Worm (Caenorhabditis elegans) whole organism, L4 larva: ENCODE measurements around the gene srx-134.

ENCODE experiments used
- F26F4.8 ChIP-seq: fragments of 200-800 bp; sonication (Bioruptor generic); conservative IDR thresholded peaks from 2 replicates; pipeline ENCODE4 v1.3.6; 2022; ENCODE audit warnings: missing genetic modification characterization, missing compliant biosample characterization
- F44E2.7 ChIP-seq: fragments of 200-800 bp; sonication (Bioruptor generic); IDR thresholded peaks from 2 replicates; pipeline ENCODE4 v2.1.2; 2022; ENCODE audit warnings: missing genetic modification characterization, missing compliant biosample characterization
- F49E8.2 ChIP-seq: sonication (generic microtip); optimal IDR thresholded peaks from 2 replicates; lab custom pipeline; 2016; ENCODE audit warnings: missing compliant biosample characterization, mild to moderate bottlenecking, missing genetic modification characterization, borderline replicate concordance
- R02D3.7 ChIP-seq: fragments of 150-350 bp; sonication (generic microtip); optimal IDR thresholded peaks from 3 replicates; lab custom pipeline; 2014; ENCODE audit warnings: missing biosample characterization, missing genetic modification characterization
- T20F7.1 ChIP-seq: fragments of 200-800 bp; sonication (Bioruptor generic); optimal IDR thresholded peaks from 2 replicates; lab custom pipeline; 2018; ENCODE audit warnings: mild to moderate bottlenecking, missing genetic modification characterization, missing compliant biosample characterization
- Y105C5A.15 ChIP-seq: fragments of 200-800 bp; sonication (Bioruptor generic); IDR thresholded peaks from 2 replicates; pipeline ENCODE4 v1.3.6; 2022; ENCODE audit warnings: missing genetic modification characterization, missing compliant biosample characterization
- Y5F2A.4 ChIP-seq: fragments of 200-800 bp; sonication (Bioruptor generic); optimal IDR thresholded peaks from 2 replicates; lab custom pipeline; 2018; ENCODE audit warnings: mild to moderate bottlenecking, missing genetic modification characterization, missing compliant biosample characterization
- Y75B8A.6 ChIP-seq: fragments of 200-800 bp; sonication (Bioruptor generic); IDR thresholded peaks from 2 replicates; pipeline ENCODE4 v1.3.6; 2022; ENCODE audit warnings: missing genetic modification reagents, missing genetic modification characterization, missing compliant biosample characterization
- ZK546.5 ChIP-seq, 2 experiments: sonication (generic microtip); optimal IDR thresholded peaks; 2 replicates each; lab custom pipeline; 2017; ENCODE audit warnings: missing biosample characterization in 2 of 2, missing genetic modification characterization in 2 of 2
- aha-1 ChIP-seq: fragments of 150-350 bp; peaks from one replicate; lab custom pipeline; 2014; ENCODE audit warnings: missing biosample characterization, missing genetic modification characterization
- ama-1 ChIP-seq: fragments of 150-350 bp; optimal IDR thresholded peaks from 2 replicates; lab custom pipeline; 2014; ENCODE audit warnings: inconsistent platforms, mixed read lengths
- attf-4 ChIP-seq: sonication (generic microtip); optimal IDR thresholded peaks from 3 replicates; lab custom pipeline; 2017; ENCODE audit warnings: missing biosample characterization, missing genetic modification characterization
- ceh-44 ChIP-seq: fragments of 200-800 bp; sonication (Bioruptor generic); IDR thresholded peaks from 2 replicates; pipeline ENCODE4 v1.3.6; 2022; ENCODE audit warnings: missing genetic modification reagents, missing genetic modification characterization, missing compliant biosample characterization
- cey-2 ChIP-seq: sonication (generic microtip); optimal IDR thresholded peaks from 3 replicates; lab custom pipeline; 2017; ENCODE audit warnings: missing genetic modification characterization, mild to moderate bottlenecking, missing compliant biosample characterization, antibody characterized with exemption, borderline replicate concordance; ENCODE audit not compliant: insufficient read depth
- daf-16 ChIP-seq, 3 experiments: sonication (generic microtip); optimal IDR thresholded peaks; 2 replicates each; lab custom pipeline; 2016 to 2017; ENCODE audit warnings: missing genetic modification characterization in 3 of 3, missing genetic modification reagents in 3 of 3, mild to moderate bottlenecking in 2 of 3, missing compliant biosample characterization in 2 of 3, missing biosample characterization in 1 of 3, moderate library complexity in 1 of 3
- dmd-6 ChIP-seq: fragments of 200-800 bp; sonication (Bioruptor generic); IDR thresholded peaks from 2 replicates; pipeline ENCODE4 v1.3.6; 2022; ENCODE audit warnings: missing genetic modification reagents, missing genetic modification characterization, missing compliant biosample characterization
- dmd-9 ChIP-seq: fragments of 200-800 bp; sonication (Bioruptor generic); IDR thresholded peaks from 2 replicates; pipeline ENCODE4 v1.3.6; 2022; ENCODE audit warnings: missing genetic modification reagents, missing genetic modification characterization, missing compliant biosample characterization
- dpl-1 ChIP-seq: fragments of 150-350 bp; optimal IDR thresholded peaks from 2 replicates; lab custom pipeline; 2014; ENCODE audit warnings: missing biosample characterization, missing genetic modification reagents, missing genetic modification characterization
- dve-1 ChIP-seq: sonication (generic microtip); optimal IDR thresholded peaks from 2 replicates; lab custom pipeline; 2017; ENCODE audit warnings: antibody characterized with exemption, mild to moderate bottlenecking, missing genetic modification characterization, missing compliant biosample characterization; ENCODE audit not compliant: insufficient read depth
- hlh-11 ChIP-seq: fragments of 200-800 bp; sonication (Bioruptor generic); optimal IDR thresholded peaks from 2 replicates; lab custom pipeline; 2018; ENCODE audit warnings: mild to moderate bottlenecking, missing genetic modification characterization, missing compliant biosample characterization
- hlh-30 ChIP-seq: sonication (generic microtip); optimal IDR thresholded peaks from 2 replicates; lab custom pipeline; 2017; ENCODE audit warnings: antibody characterized with exemption, mild to moderate bottlenecking, missing genetic modification characterization, missing compliant biosample characterization; ENCODE audit not compliant: insufficient read depth
- lin-1 ChIP-seq: fragments of 200-800 bp; sonication (Bioruptor generic); IDR thresholded peaks from 2 replicates; pipeline ENCODE4 v1.3.6; 2022; ENCODE audit warnings: missing genetic modification reagents, missing genetic modification characterization, missing compliant biosample characterization
- lir-3 ChIP-seq: sonication (generic microtip); optimal IDR thresholded peaks from 2 replicates; lab custom pipeline; 2016; ENCODE audit warnings: mild to moderate bottlenecking, missing genetic modification characterization, missing compliant biosample characterization
- madf-5 ChIP-seq, 2 experiments: fragments of 200-800 bp; sonication (Bioruptor generic); IDR thresholded peaks; 2 replicates each; pipeline ENCODE4 v1.3.6; 2022; ENCODE audit warnings: missing compliant biosample characterization in 2 of 2, missing genetic modification characterization in 2 of 2
- mdl-1 ChIP-seq, 2 experiments: fragments of 150-350 bp in 1 of 2; sonication (generic microtip) in 1 of 2; optimal IDR thresholded peaks; 2 replicates each; lab custom pipeline; 2014 to 2017; ENCODE audit warnings: missing biosample characterization in 2 of 2, missing genetic modification characterization in 2 of 2
- mdt-29 ChIP-seq: fragments of 200-800 bp; sonication (Bioruptor generic); IDR thresholded peaks from 2 replicates; pipeline ENCODE4 v1.3.6; 2022; ENCODE audit warnings: missing genetic modification reagents, missing genetic modification characterization, missing compliant biosample characterization
- mes-2 ChIP-seq: sonication (generic microtip); optimal IDR thresholded peaks from 2 replicates; lab custom pipeline; 2016; ENCODE audit warnings: missing genotype, mild to moderate bottlenecking, missing genetic modification characterization, missing compliant biosample characterization; ENCODE audit not compliant: poor library complexity, severe bottlenecking
- mxl-3 ChIP-seq: fragments of 200-800 bp; sonication (Bioruptor generic); optimal IDR thresholded peaks from 2 replicates; lab custom pipeline; 2018; ENCODE audit warnings: mild to moderate bottlenecking, missing genetic modification characterization, missing compliant biosample characterization
- nhr-111 ChIP-seq: fragments of 200-800 bp; sonication (Bioruptor generic); optimal IDR thresholded peaks from 2 replicates; lab custom pipeline; 2018; ENCODE audit warnings: mild to moderate bottlenecking, missing genetic modification characterization, missing compliant biosample characterization
- nhr-237 ChIP-seq: sonication (generic microtip); optimal IDR thresholded peaks from 2 replicates; lab custom pipeline; 2017; ENCODE audit warnings: missing biosample characterization, missing genetic modification characterization
- nhr-28 ChIP-seq: fragments of 150-350 bp; optimal IDR thresholded peaks from 2 replicates; lab custom pipeline; 2014; ENCODE audit warnings: missing biosample characterization, missing genetic modification characterization
- nhr-42 ChIP-seq: fragments of 200-800 bp; sonication (Bioruptor generic); IDR thresholded peaks from 2 replicates; pipeline ENCODE4 v1.3.6; 2022; ENCODE audit warnings: missing genetic modification characterization, missing compliant biosample characterization
- nhr-6 ChIP-seq: fragments of 150-350 bp; optimal IDR thresholded peaks from 2 replicates; lab custom pipeline; 2014; ENCODE audit warnings: missing biosample characterization, missing genetic modification characterization
- nhr-76 ChIP-seq: fragments of 150-350 bp; optimal IDR thresholded peaks from 2 replicates; lab custom pipeline; 2014; ENCODE audit warnings: missing biosample characterization, missing genetic modification characterization
- nhr-77 ChIP-seq: fragments of 150-350 bp; optimal IDR thresholded peaks from 2 replicates; lab custom pipeline; 2014; ENCODE audit warnings: missing biosample characterization, missing genetic modification characterization
- php-3 ChIP-seq: fragments of 200-800 bp; sonication (Bioruptor generic); IDR thresholded peaks from 2 replicates; pipeline ENCODE4 v1.3.6; 2022; ENCODE audit warnings: missing genetic modification reagents, missing genetic modification characterization, missing compliant biosample characterization
- pqm-1 ChIP-seq: sonication (generic microtip); optimal IDR thresholded peaks from 2 replicates; lab custom pipeline; 2017; ENCODE audit warnings: missing biosample characterization, missing genetic modification characterization
- set-16 ChIP-seq: fragments of 200-800 bp; sonication (Bioruptor generic); IDR thresholded peaks from 2 replicates; pipeline ENCODE4 v1.3.6; 2022; ENCODE audit warnings: missing genetic modification reagents, missing genetic modification characterization, missing compliant biosample characterization
- spr-3 ChIP-seq: fragments of 200-800 bp; sonication (Bioruptor generic); optimal IDR thresholded peaks from 2 replicates; lab custom pipeline; 2018; ENCODE audit warnings: mild to moderate bottlenecking, missing genetic modification characterization, missing compliant biosample characterization
- tag-97 ChIP-seq: fragments of 200-800 bp; sonication (Bioruptor generic); IDR thresholded peaks from 2 replicates; pipeline ENCODE4 v1.3.6; 2022; ENCODE audit warnings: missing genetic modification characterization, missing compliant biosample characterization
- tra-1 ChIP-seq: fragments of 200-800 bp; sonication (Bioruptor generic); IDR thresholded peaks from 2 replicates; pipeline ENCODE4 v1.3.6; 2022; ENCODE audit warnings: missing genetic modification reagents, missing genetic modification characterization, missing compliant biosample characterization
- unc-62 ChIP-seq, 3 experiments: fragments of 150-350 bp in 1 of 3; sonication (generic microtip); optimal IDR thresholded peaks in 2 of 3; peaks in 1 of 3; 1 replicate in 1 of 3; 2 replicates in 2 of 3; lab custom pipeline; 2014 to 2017; ENCODE audit warnings: missing biosample characterization in 3 of 3, missing genetic modification characterization in 3 of 3, missing genetic modification reagents in 3 of 3, missing genotype in 1 of 3
- zag-1 ChIP-seq: fragments of 150-350 bp; optimal IDR thresholded peaks from 2 replicates; lab custom pipeline; 2014; ENCODE audit warnings: missing biosample characterization, missing genetic modification characterization
- zfp-3 ChIP-seq: fragments of 200-800 bp; sonication (Bioruptor generic); conservative IDR thresholded peaks from 2 replicates; pipeline ENCODE4 v1.3.6; 2022; ENCODE audit warnings: missing genetic modification reagents, missing genetic modification characterization, missing compliant biosample characterization
- zip-11 ChIP-seq: fragments of 200-800 bp; sonication (Bioruptor generic); IDR thresholded peaks from 2 replicates; pipeline ENCODE4 v1.3.6; 2022; ENCODE audit warnings: missing genetic modification characterization, missing compliant biosample characterization

Gene srx-134

DNA sequence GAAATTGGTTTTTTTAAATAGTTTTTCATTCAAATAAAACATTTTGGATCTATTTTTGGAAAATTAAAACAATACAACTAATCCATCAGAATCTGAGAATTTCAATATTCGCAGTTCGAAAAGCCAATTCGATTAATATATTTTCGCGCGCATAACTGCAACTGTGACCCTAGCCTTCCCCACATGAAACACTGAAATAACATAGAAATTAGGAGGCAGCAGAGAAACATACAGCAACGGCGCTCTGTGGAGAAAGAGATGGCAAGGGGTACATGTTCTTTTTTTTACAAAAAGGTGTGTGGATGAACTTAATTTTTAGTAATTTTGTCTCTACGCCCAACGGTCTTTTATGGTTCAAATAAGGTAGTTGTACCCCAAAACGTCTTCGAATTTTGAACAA, 23.9 kb upstream of the srx-134 start:
- TF ChIP-seq ama-1 (lab: Kevin White, UChicago), result no peak
- TF ChIP-seq daf-16 (GFP tag; optimal IDR thresholded peaks at IDR 0.05; lab: Kevin White, UChicago), result no peak
- TF ChIP-seq daf-16 (tag; optimal IDR thresholded peaks at IDR 0.05; lab: Kevin White, UChicago), result peak; percentile 22
- no peak for TF ChIP-seq mxl-3 (GFP tag; lab: Kevin White, UChicago)
- peak; percentile 30 for TF ChIP-seq hlh-30 (tag; lab: Kevin White, UChicago)
- TF ChIP-seq F26F4.8 (GFP tag; lab: Robert Waterston, UW), result no peak
- TF ChIP-seq nhr-28 (tag; lab: Kevin White, UChicago), result peak; percentile 2
- peak; percentile 1 for TF ChIP-seq dve-1 (tag; lab: Kevin White, UChicago)
- TF ChIP-seq dpl-1, result peak; percentile 19
- peak; percentile 20 for TF ChIP-seq nhr-6 (tag; lab: Kevin White, UChicago)

DNA sequence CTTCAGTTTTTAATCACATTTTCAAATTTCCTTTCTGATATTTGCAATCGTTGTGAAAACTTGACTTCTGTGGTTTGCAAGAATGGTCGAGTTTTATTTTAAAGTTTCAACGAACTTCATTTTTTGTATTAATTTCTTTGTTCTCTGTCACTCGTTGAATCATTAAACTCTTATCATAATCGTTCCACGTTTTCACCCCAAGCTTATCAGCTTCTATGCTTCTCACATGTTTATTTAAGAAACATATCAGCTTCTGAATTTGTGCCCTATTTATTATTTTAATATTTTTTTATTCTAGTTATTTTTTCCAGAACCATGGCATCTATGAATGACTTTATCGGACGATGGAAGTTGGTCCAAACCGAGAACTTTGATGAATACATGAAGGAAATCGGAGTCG, 23.0 kb upstream of the srx-134 start, which contains the start of gene lbp-7:
lbp-7 (plus strand) TSS at position 312 of the 400 bp plus-strand sequence.
- TF ChIP-seq nhr-28 (tag; lab: Kevin White, UChicago) (peak; percentile 63), Y5F2A.4 (no peak), T20F7.1 (no peak), nhr-42 (GFP tag; lab: Robert Waterston, UW) (no peak), tra-1 (GFP tag; lab: Robert Waterston, UW) (0 out of 2 replicates have a peak, but pooled peaks have one; percentile 25), aha-1 (tag; lab: Kevin White, UChicago) (peak; percentile 31), nhr-6 (tag; lab: Kevin White, UChicago) (peak; percentile 31), daf-16 (GFP tag; optimal IDR thresholded peaks at IDR 0.05; lab: Kevin White, UChicago) (no peak), daf-16 (tag; optimal IDR thresholded peaks at IDR 0.05; lab: Kevin White, UChicago) (peak; percentile 79), unc-62 (GFP tag; optimal IDR thresholded peaks at IDR 0.05 in 1 of 2; lab: Kevin White, UChicago) (peak in 1 of 2 experiments; percentile 39), unc-62 (tag; optimal IDR thresholded peaks at IDR 0.05; lab: Kevin White, UChicago) (no peak), hlh-11 (peak; percentile 55), nhr-111 (no peak), php-3 (GFP tag; lab: Robert Waterston, UW) (peak; percentile 62; the same call in 1 of the 2 replicates), nhr-77 (peak; percentile 5), dmd-6 (peak; percentile 81), dve-1 (tag; lab: Kevin White, UChicago) (peak; percentile 49), pqm-1 (peak; percentile 70)

DNA sequence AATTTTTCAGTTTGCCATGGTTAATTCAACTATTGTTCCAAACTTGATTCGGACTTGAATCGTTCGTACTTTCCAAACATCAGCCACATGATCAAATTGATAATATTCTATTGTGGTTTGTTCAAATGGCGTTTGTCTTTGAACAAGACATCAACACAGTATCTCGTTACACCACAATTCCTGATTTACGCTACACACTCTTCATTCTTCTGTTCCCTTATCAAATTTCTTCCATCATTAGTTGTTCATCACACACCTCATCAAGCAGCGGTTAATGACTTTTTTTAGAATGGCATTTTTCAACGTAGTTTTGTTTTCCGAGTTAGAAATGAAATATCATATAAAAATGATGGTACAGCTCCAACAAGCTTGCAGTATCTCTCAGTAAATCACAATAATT, 21.9 kb upstream of the srx-134 start:
- TF ChIP-seq tag-97 (GFP tag; lab: Robert Waterston, UW) (no peak), ZK546.5 (tag; optimal IDR thresholded peaks at IDR 0.05; lab: Kevin White, UChicago) (no peak), mdt-29 (no peak), F49E8.2 (tag; lab: Kevin White, UChicago) (no peak), R02D3.7 (tag; lab: Kevin White, UChicago) (no peak), spr-3 (GFP tag; lab: Kevin White, UChicago) (no peak), mes-2 (peak; percentile 24), dmd-9 (no peak), nhr-77 (peak; percentile 65), F44E2.7 (GFP tag; lab: Robert Waterston, UW) (no peak), zfp-3 (GFP tag; lab: Robert Waterston, UW) (no peak), nhr-76 (tag; lab: Kevin White, UChicago) (no peak), Y105C5A.15 (GFP tag; lab: Robert Waterston, UW) (no peak), tra-1 (GFP tag; lab: Robert Waterston, UW) (no peak), nhr-237 (tag; lab: Kevin White, UChicago) (no peak), lin-1 (GFP tag; lab: Robert Waterston, UW) (no peak), zip-11 (no peak), hlh-11 (peak; percentile 80), attf-4 (tag; lab: Kevin White, UChicago) (no peak), cey-2 (tag; lab: Kevin White, UChicago) (no peak), madf-5 (GFP tag; IDR thresholded peaks at IDR 0.05; lab: Robert Waterston, UW) (no peak), set-16 (no peak), mdl-1 (tag; optimal IDR thresholded peaks at IDR 0.05; lab: Kevin White, UChicago) (peak in 1 of 2 experiments; percentile 71), zag-1 (tag; lab: Kevin White, UChicago) (no peak), dve-1 (tag; lab: Kevin White, UChicago) (peak; percentile 88), T20F7.1 (no peak), Y75B8A.6 (GFP tag; lab: Robert Waterston, UW) (no peak), lir-3 (tag; lab: Kevin White, UChicago) (no peak), ceh-44 (GFP tag; lab: Robert Waterston, UW) (no peak), daf-16 (GFP tag; optimal IDR thresholded peaks at IDR 0.05; lab: Kevin White, UChicago) (no peak), daf-16 (tag; optimal IDR thresholded peaks at IDR 0.05; lab: Kevin White, UChicago) (peak; percentile 91)
